Fruit fly (Drosophila melanogaster): ENCODE results near the gene Septin2.

dm6 chr3R:20581376-20581775 is 6.8 kb downstream of the Septin2 start, which contains the start of gene CG34008:
- no peak for TF ChIP-seq CG8478 (optimal IDR thresholded peaks at IDR 0.05)
- no peak for TF ChIP-seq CTCF (optimal IDR thresholded peaks at IDR 0.05)
